Fruit fly (Drosophila melanogaster) whole organism, embryonic: ENCODE data around the gene CG15880.

ENCODE experiments used
- CG10979 ChIP-seq: fragments of 200-800 bp; sonication (Bioruptor generic); optimal IDR thresholded peaks from 2 replicates; lab custom pipeline; 2018; ENCODE audit warnings: missing biosample characterization, mild to moderate bottlenecking, missing genetic modification characterization, moderate library complexity
- CG14441 ChIP-seq: fragments of 200-800 bp; sonication (Bioruptor generic); IDR thresholded peaks from 2 replicates; pipeline ENCODE4 v1.3.6; 2022; ENCODE audit warnings: missing biosample characterization, missing genetic modification characterization
- CG16779 ChIP-seq: fragments of 200-800 bp; sonication (Bioruptor generic); IDR thresholded peaks from 2 replicates; pipeline ENCODE4 v1.3.6; 2022; ENCODE audit warnings: missing biosample characterization, missing genetic modification characterization
- CG17359 ChIP-seq: fragments of 200-800 bp; sonication (Bioruptor generic); optimal IDR thresholded peaks from 3 replicates; lab custom pipeline; 2018; ENCODE audit warnings: missing biosample characterization, mild to moderate bottlenecking, missing genetic modification characterization, moderate library complexity
- CG1832 ChIP-seq: fragments of 200-800 bp; sonication (Bioruptor generic); optimal IDR thresholded peaks from 2 replicates; lab custom pipeline; 2017; ENCODE audit warnings: missing biosample characterization, mild to moderate bottlenecking, missing genetic modification characterization, inconsistent platforms
- CG18764 ChIP-seq: fragments of 200-800 bp; sonication (Bioruptor generic); optimal IDR thresholded peaks from 3 replicates; lab custom pipeline; 2016; ENCODE audit warnings: missing biosample characterization, missing genetic modification characterization
- CG2120 ChIP-seq: fragments of 200-800 bp; sonication (Bioruptor generic); optimal IDR thresholded peaks from 3 replicates; lab custom pipeline; 2016; ENCODE audit warnings: missing biosample characterization, missing genetic modification characterization
- CG30403 ChIP-seq: fragments of 200-800 bp; sonication (Bioruptor generic); optimal IDR thresholded peaks from 3 replicates; lab custom pipeline; 2016; ENCODE audit warnings: missing biosample characterization, missing genetic modification characterization
- CG30431 ChIP-seq: fragments of 200-800 bp; sonication (Bioruptor generic); optimal IDR thresholded peaks from 2 replicates; lab custom pipeline; 2017; ENCODE audit warnings: missing biosample characterization, missing genetic modification characterization
- CG31441 ChIP-seq: fragments of 200-800 bp; sonication (Bioruptor generic); IDR thresholded peaks from 2 replicates; pipeline ENCODE4 v1.3.6; 2022; ENCODE audit warnings: missing biosample characterization, missing genetic modification characterization
- CG3726 ChIP-seq: fragments of 200-800 bp; sonication (Bioruptor generic); IDR thresholded peaks from 3 replicates; pipeline ENCODE4, ENCODE4 v1.3.6; 2022; ENCODE audit warnings: missing biosample characterization, missing genetic modification characterization
- CG3847 ChIP-seq: fragments of 200-800 bp; sonication (Bioruptor generic); IDR thresholded peaks from 2 replicates; pipeline ENCODE4 v1.3.6; 2022; ENCODE audit warnings: missing biosample characterization, missing genetic modification characterization
- CG4424 ChIP-seq: fragments of 200-800 bp; sonication (Bioruptor generic); optimal IDR thresholded peaks from 3 replicates; lab custom pipeline; 2016; ENCODE audit warnings: missing biosample characterization, missing genetic modification characterization
- CG4730 ChIP-seq: fragments of 200-800 bp; sonication (Bioruptor generic); IDR thresholded peaks from 2 replicates; pipeline ENCODE4 v1.3.6; 2022; ENCODE audit warnings: missing biosample characterization, missing genetic modification characterization
- CG4820 ChIP-seq: fragments of 200-800 bp; sonication (Bioruptor generic); optimal IDR thresholded peaks from 3 replicates; lab custom pipeline; 2016; ENCODE audit warnings: missing biosample characterization, missing genetic modification characterization
- CG8478 ChIP-seq: fragments of >200 bp; optimal IDR thresholded peaks from 2 replicates; lab custom pipeline; 2018
- CG8924 ChIP-seq: fragments of 200-800 bp; optimal IDR thresholded peaks from 3 replicates; lab custom pipeline; 2019; ENCODE audit warnings: missing biosample characterization, mild to moderate bottlenecking, missing genetic modification characterization, moderate library complexity
- CG9215 ChIP-seq: fragments of 200-800 bp; sonication (Bioruptor generic); IDR thresholded peaks from 2 replicates; pipeline ENCODE4 v1.3.6; 2022; ENCODE audit warnings: missing biosample characterization, missing genetic modification characterization
- CG9932 ChIP-seq: fragments of 200-800 bp; sonication (Bioruptor generic); IDR thresholded peaks from 2 replicates; pipeline ENCODE4 v1.3.6; 2022; ENCODE audit warnings: missing biosample characterization, missing genetic modification characterization
- CkIIα-i1 ChIP-seq: fragments of 200-800 bp; sonication (Bioruptor generic); IDR thresholded peaks from 2 replicates; pipeline ENCODE4 v1.3.6; 2022; ENCODE audit warnings: missing biosample characterization, missing genetic modification characterization
- E2f2 ChIP-seq: fragments of 200-800 bp; sonication (Bioruptor generic); IDR thresholded peaks from 2 replicates; pipeline ENCODE4 v1.3.6; 2022; ENCODE audit warnings: missing biosample characterization, missing genetic modification characterization
- Ets97D ChIP-seq: fragments of 200-800 bp; sonication (Bioruptor generic); optimal IDR thresholded peaks from 3 replicates; lab custom pipeline; 2016; ENCODE audit warnings: missing biosample characterization, missing genetic modification characterization
- HHEX ChIP-seq: fragments of 200-800 bp; sonication (Bioruptor generic); optimal IDR thresholded peaks from 3 replicates; lab custom pipeline; 2017; ENCODE audit warnings: missing biosample characterization, mild to moderate bottlenecking, missing genetic modification characterization, missing genetic modification reagents
- HmgD ChIP-seq: fragments of 200-800 bp; sonication (Bioruptor generic); optimal IDR thresholded peaks from 3 replicates; lab custom pipeline; 2016; ENCODE audit warnings: missing biosample characterization, missing genetic modification characterization
- Jarid2 ChIP-seq: fragments of 200-800 bp; sonication (Bioruptor generic); optimal IDR thresholded peaks from 3 replicates; lab custom pipeline; 2017; ENCODE audit warnings: mild to moderate bottlenecking, missing biosample characterization, missing genetic modification reagents, missing genetic modification characterization
- Neu2 ChIP-seq: fragments of 200-800 bp; sonication (Bioruptor generic); optimal IDR thresholded peaks from 3 replicates; lab custom pipeline; 2016; ENCODE audit warnings: missing biosample characterization, missing genetic modification characterization, borderline replicate concordance
- Oaz ChIP-seq: fragments of 200-800 bp; sonication (Bioruptor generic); IDR thresholded peaks from 2 replicates; pipeline ENCODE4 v1.3.6; 2022; ENCODE audit warnings: missing biosample characterization, missing genetic modification characterization
- Pdp1 ChIP-seq, 2 experiments: fragments of 200-800 bp; sonication (Bioruptor generic); optimal IDR thresholded peaks; 3 replicates each; lab custom pipeline; 2016; ENCODE audit warnings: missing biosample characterization in 2 of 2, missing genetic modification characterization in 2 of 2, mild to moderate bottlenecking in 1 of 2, moderate library complexity in 1 of 2
- Sry-δ ChIP-seq: fragments of 200-800 bp; sonication (Bioruptor generic); optimal IDR thresholded peaks from 2 replicates; lab custom pipeline; 2016; ENCODE audit warnings: missing biosample characterization, missing genetic modification characterization
- ara ChIP-seq: fragments of 200-800 bp; sonication (Bioruptor generic); IDR thresholded peaks from 2 replicates; pipeline ENCODE4 v1.3.6; 2022; ENCODE audit warnings: missing biosample characterization, missing genetic modification characterization
- chn ChIP-seq: fragments of 200-800 bp; sonication (Bioruptor generic); optimal IDR thresholded peaks from 2 replicates; lab custom pipeline; 2016; ENCODE audit warnings: missing biosample characterization, missing genetic modification characterization
- ci ChIP-seq: fragments of 200-800 bp; sonication (Bioruptor generic); IDR thresholded peaks from 3 replicates; pipeline ENCODE4 v1.3.6; 2022; ENCODE audit warnings: missing biosample characterization, missing genetic modification characterization
- crol ChIP-seq: fragments of 200-800 bp; sonication (Bioruptor generic); IDR thresholded peaks from 2 replicates; pipeline ENCODE4 v1.3.6; 2022; ENCODE audit warnings: missing biosample characterization, missing genetic modification characterization
- crp ChIP-seq, 2 experiments: fragments of 200-800 bp; sonication (Bioruptor generic); optimal IDR thresholded peaks; 2 replicates in 1 of 2; 3 replicates in 1 of 2; lab custom pipeline; 2017; ENCODE audit warnings: missing biosample characterization in 2 of 2, missing genetic modification characterization in 2 of 2, mild to moderate bottlenecking in 1 of 2, moderate library complexity in 1 of 2
- dan ChIP-seq: fragments of 200-800 bp; sonication (Bioruptor generic); IDR thresholded peaks from 2 replicates; pipeline ENCODE4 v1.3.6; 2022; ENCODE audit warnings: missing biosample characterization, missing genetic modification characterization
- fd102C ChIP-seq: fragments of 200-800 bp; sonication (Bioruptor generic); optimal IDR thresholded peaks from 2 replicates; lab custom pipeline; 2018; ENCODE audit warnings: missing biosample characterization, mild to moderate bottlenecking, missing genetic modification characterization, moderate library complexity
- ftz-f1 ChIP-seq: fragments of 200-800 bp; sonication (Bioruptor generic); optimal IDR thresholded peaks from 2 replicates; lab custom pipeline; 2016; ENCODE audit warnings: missing biosample characterization, missing genetic modification characterization
- gcm ChIP-seq: fragments of 200-800 bp; sonication (Bioruptor generic); optimal IDR thresholded peaks from 2 replicates; lab custom pipeline; 2019; ENCODE audit warnings: missing biosample characterization, mild to moderate bottlenecking, missing genetic modification characterization, moderate library complexity
- gem ChIP-seq: fragments of 200-800 bp; sonication (Bioruptor generic); optimal IDR thresholded peaks from 2 replicates; lab custom pipeline; 2019; ENCODE audit warnings: missing biosample characterization, mild to moderate bottlenecking, missing genetic modification characterization, moderate library complexity
- gsb-n ChIP-seq: fragments of 200-800 bp; sonication (Bioruptor generic); optimal IDR thresholded peaks from 3 replicates; lab custom pipeline; 2018; ENCODE audit warnings: missing biosample characterization, mild to moderate bottlenecking, missing genetic modification characterization
- lmd ChIP-seq: fragments of 200-800 bp; sonication (Bioruptor generic); IDR thresholded peaks from 2 replicates; pipeline ENCODE4 v1.3.6; 2022; ENCODE audit warnings: missing biosample characterization, missing genetic modification characterization
- maf-S ChIP-seq: fragments of 200-800 bp; sonication (Bioruptor generic); optimal IDR thresholded peaks from 2 replicates; lab custom pipeline; 2016; ENCODE audit warnings: missing biosample characterization, missing genetic modification characterization
- mirr ChIP-seq: fragments of 200-800 bp; sonication (Bioruptor generic); optimal IDR thresholded peaks from 3 replicates; lab custom pipeline; 2018; ENCODE audit warnings: missing biosample characterization, mild to moderate bottlenecking, missing genetic modification characterization
- nom ChIP-seq: fragments of 200-800 bp; sonication (Bioruptor generic); optimal IDR thresholded peaks from 2 replicates; lab custom pipeline; 2017; ENCODE audit warnings: missing biosample characterization, missing genetic modification characterization, mild to moderate bottlenecking, moderate library complexity, missing genetic modification reagents
- pfk ChIP-seq: fragments of 200-800 bp; sonication (Bioruptor generic); optimal IDR thresholded peaks from 2 replicates; lab custom pipeline; 2018; ENCODE audit warnings: missing biosample characterization, mild to moderate bottlenecking, missing genetic modification characterization, moderate library complexity
- repo ChIP-seq: fragments of 200-800 bp; sonication (Bioruptor generic); optimal IDR thresholded peaks from 2 replicates; lab custom pipeline; 2016; ENCODE audit warnings: missing biosample characterization, missing genetic modification characterization
- sens ChIP-seq: fragments of 200-800 bp; sonication (Bioruptor generic); peaks from one replicate; lab custom pipeline; 2016; ENCODE audit warnings: missing biosample characterization, missing genetic modification characterization
- so ChIP-seq: fragments of 200-800 bp; sonication (Bioruptor generic); IDR thresholded peaks from 3 replicates; pipeline ENCODE4 v1.3.6; 2022; ENCODE audit warnings: missing biosample characterization, missing genetic modification characterization
- sqz ChIP-seq: fragments of 200-800 bp; sonication (Bioruptor generic); optimal IDR thresholded peaks from 3 replicates; lab custom pipeline; 2018; ENCODE audit warnings: missing biosample characterization, mild to moderate bottlenecking, missing genetic modification characterization
- sr ChIP-seq: fragments of 200-800 bp; sonication (Bioruptor generic); IDR thresholded peaks from 3 replicates; pipeline ENCODE4 v1.3.6; 2022; ENCODE audit warnings: missing biosample characterization, missing genetic modification characterization
- wor ChIP-seq: fragments of 200-800 bp; sonication (Bioruptor generic); IDR thresholded peaks from 2 replicates; pipeline ENCODE4 v1.3.6; 2022; ENCODE audit warnings: missing biosample characterization, missing genetic modification characterization
- zfh1 ChIP-seq: fragments of 200-800 bp; sonication (Bioruptor generic); IDR thresholded peaks from 3 replicates; pipeline ENCODE4 v1.3.6; 2022; ENCODE audit warnings: missing biosample characterization, missing genetic modification characterization

The CG15880 gene

dm6 chr2L:865851-866250 is 48.1 kb upstream of the CG15880 start (continued):
- TF ChIP-seq CG14441 (GFP tag; lab: Robert Waterston, UW) = peak; percentile 97
- TF ChIP-seq Sry-δ (GFP tag; lab: Kevin White, UChicago) = peak; percentile 70
- peak; percentile 96 for TF ChIP-seq lmd (GFP tag; lab: Robert Waterston, UW)
- peak; percentile 95 for TF ChIP-seq HHEX (GFP tag; lab: Kevin White, UChicago)
- peak; percentile 87 for TF ChIP-seq CG18764 (GFP tag; lab: Kevin White, UChicago)
- TF ChIP-seq CkIIα-i1 (GFP tag; lab: Robert Waterston, UW) = peak; percentile 65
- peak; percentile 75 for TF ChIP-seq E2f2 (GFP tag; lab: Robert Waterston, UW)
- TF ChIP-seq crp (GFP tag; optimal IDR thresholded peaks at IDR 0.05; lab: Kevin White, UChicago) = peak in 1 of 2 experiments; percentile 66
- TF ChIP-seq CG16779 (GFP tag; lab: Robert Waterston, UW) = peak; percentile 95
- TF ChIP-seq Jarid2 = peak; percentile 77
- peak; percentile 95 for TF ChIP-seq gcm
- TF ChIP-seq sens (GFP tag; lab: Kevin White, UChicago) = peak; percentile 99
- peak; percentile 88; the same call in 2 of the 3 replicates for TF ChIP-seq sr
- TF ChIP-seq CG30431 = peak; percentile 94
- TF ChIP-seq CG31441 = peak; percentile 97
- TF ChIP-seq Oaz (GFP tag; lab: Robert Waterston, UW) = peak; percentile 93
- TF ChIP-seq CG30403 = peak; percentile 98
- peak; percentile 97 for TF ChIP-seq chn (GFP tag; lab: Kevin White, UChicago)
- no peak for TF ChIP-seq CG8478 (lab: Kevin White, UChicago)
- TF ChIP-seq CG10979 = peak; percentile 95
- peak; percentile 98 for TF ChIP-seq ci (GFP tag; lab: Robert Waterston, UW)
- TF ChIP-seq CG2120 (GFP tag; lab: Kevin White, UChicago) = peak; percentile 97
- peak; percentile 79 for TF ChIP-seq ftz-f1
- peak; percentile 96 for TF ChIP-seq gsb-n (tag; lab: Kevin White, UChicago)
- peak; percentile 85 for TF ChIP-seq nom (GFP tag; lab: Kevin White, UChicago)
- peak; percentile 96 for TF ChIP-seq CG4820 (GFP tag; lab: Kevin White, UChicago)
- TF ChIP-seq CG9932 = peak; percentile 95
- TF ChIP-seq maf-S (GFP tag; lab: Kevin White, UChicago) = peak; percentile 95
- peak; percentile 97 for TF ChIP-seq CG4424
- peak; percentile 88 for TF ChIP-seq Ets97D (GFP tag; lab: Kevin White, UChicago)
- peak; percentile 20 for TF ChIP-seq pfk (GFP tag; lab: Kevin White, UChicago)
- TF ChIP-seq CG17359 (tag; lab: Kevin White, UChicago) = peak; percentile 98
- TF ChIP-seq zfh1 = peak; percentile 98
- peak; percentile 92 for TF ChIP-seq CG3726 (GFP tag; lab: Robert Waterston, UW)
- peak; percentile 80 for TF ChIP-seq dan
- TF ChIP-seq CG8924 = peak; percentile 97
- TF ChIP-seq sqz = peak; percentile 91
- TF ChIP-seq CG9215 (GFP tag; lab: Robert Waterston, UW) = peak; percentile 92
- peak; percentile 87 for TF ChIP-seq crol
- TF ChIP-seq so (GFP tag; lab: Robert Waterston, UW) = peak; percentile 96
- peak; percentile 94 to 97 for TF ChIP-seq Pdp1 (GFP tag; optimal IDR thresholded peaks at IDR 0.05; lab: Kevin White, UChicago)
- TF ChIP-seq ara (GFP tag; lab: Robert Waterston, UW) = peak; percentile 97
- TF ChIP-seq CG4730 (GFP tag; lab: Robert Waterston, UW) = peak; percentile 91
- peak; percentile 94 for TF ChIP-seq wor
- peak; percentile 97 for TF ChIP-seq gem (tag; lab: Kevin White, UChicago)
- TF ChIP-seq repo (GFP tag; lab: Kevin White, UChicago) = peak; percentile 95
- peak; percentile 57 for TF ChIP-seq CG1832 (GFP tag; lab: Kevin White, UChicago)
- TF ChIP-seq mirr = peak; percentile 77
- TF ChIP-seq fd102C (GFP tag; lab: Kevin White, UChicago) = peak; percentile 92
- TF ChIP-seq CG3847 (GFP tag; lab: Robert Waterston, UW) = peak; percentile 95
- peak; percentile 66 for TF ChIP-seq HmgD (GFP tag; lab: Kevin White, UChicago)
- TF ChIP-seq Neu2 (GFP tag; lab: Kevin White, UChicago) = peak; percentile 63
